Fruit fly (Drosophila melanogaster): ENCODE results near the gene ATPsynCF6.
A peak's percentile ranks its signal among the peaks of the same experiment; 100 is the strongest.

The ATPsynCF6 gene

dm6 chr3R:23347432-23348305, 8.2 kb downstream of the ATPsynCF6 start, which contains the start of gene PolE1 (continued):
- no peak for TF ChIP-seq pros (GFP tag; optimal IDR thresholded peaks at IDR 0.05)
- peak; percentile 42 for TF ChIP-seq CG4617 (GFP tag; optimal IDR thresholded peaks at IDR 0.05; ENCODE audit: borderline replicate concordance)
- no peak for TF ChIP-seq esg (GFP tag; conservative IDR thresholded peaks at IDR 0.05)
- TF ChIP-seq fd3F (GFP tag; optimal IDR thresholded peaks at IDR 0.05): no peak
- 0 out of 4 replicates have a peak, but pooled peaks have one; percentile 30 for TF ChIP-seq chinmo (GFP tag; IDR thresholded peaks at IDR 0.05; ENCODE audit: partially characterized antibody)
- no peak for TF ChIP-seq CG14965 (GFP tag; optimal IDR thresholded peaks at IDR 0.05; ENCODE audit: borderline replicate concordance)
- no peak for TF ChIP-seq Atf6 (GFP tag; IDR thresholded peaks at IDR 0.05)
- no peak for TF ChIP-seq B-H1 (GFP tag; IDR thresholded peaks at IDR 0.05)
- TF ChIP-seq CG16815 (GFP tag; optimal IDR thresholded peaks at IDR 0.05): no peak
- peak; percentile 45 for TF ChIP-seq Sin3A (optimal IDR thresholded peaks at IDR 0.05)
- no peak for TF ChIP-seq exex (tag; optimal IDR thresholded peaks at IDR 0.05)
- TF ChIP-seq CG18262 (tag; optimal IDR thresholded peaks at IDR 0.05): no peak
- no peak for TF ChIP-seq NK7.1 (GFP tag; optimal IDR thresholded peaks at IDR 0.05)
- TF ChIP-seq fd102C (GFP tag; optimal IDR thresholded peaks at IDR 0.05): no peak
- no peak for TF ChIP-seq tll (GFP tag; optimal IDR thresholded peaks at IDR 0.05)
- TF ChIP-seq CG3726 (GFP tag; IDR thresholded peaks at IDR 0.05): no peak
- no peak for TF ChIP-seq unc-4 (GFP tag; IDR thresholded peaks at IDR 0.05; ENCODE audit: partially characterized antibody)
- TF ChIP-seq Atf-2 (GFP tag; optimal IDR thresholded peaks at IDR 0.05): no peak
- TF ChIP-seq pfk (GFP tag; optimal IDR thresholded peaks at IDR 0.05): no peak
- TF ChIP-seq CG15269 (tag; optimal IDR thresholded peaks at IDR 0.05): no peak
- TF ChIP-seq CG17568 (GFP tag; optimal IDR thresholded peaks at IDR 0.05): no peak
- no peak for TF ChIP-seq HLH54F (GFP tag; optimal IDR thresholded peaks at IDR 0.05)
- TF ChIP-seq cas (GFP tag; IDR thresholded peaks at IDR 0.05): no peak
- no peak for TF ChIP-seq sqz (GFP tag; optimal IDR thresholded peaks at IDR 0.05)
- TF ChIP-seq D19B (GFP tag; optimal IDR thresholded peaks at IDR 0.05): no peak
- TF ChIP-seq NFAT (GFP tag; IDR thresholded peaks at IDR 0.05): no peak
- TF ChIP-seq emc (GFP tag; optimal IDR thresholded peaks at IDR 0.05): no peak
- no peak for TF ChIP-seq Dek (tag; optimal IDR thresholded peaks at IDR 0.05)
- peak; percentile 85 for TF ChIP-seq E2f1 (GFP tag; IDR thresholded peaks at IDR 0.05)
- TF ChIP-seq caup (GFP tag; optimal IDR thresholded peaks at IDR 0.05; ENCODE audit: severe bottlenecking): peak; percentile 15
- peak; percentile 2 for TF ChIP-seq Mad (GFP tag; optimal IDR thresholded peaks at IDR 0.05)
- 0 out of 2 replicates have a peak, but pooled peaks have one; percentile 22 for TF ChIP-seq ttk (GFP tag; IDR thresholded peaks at IDR 0.05)
- no peak for TF ChIP-seq Ada2b (GFP tag; IDR thresholded peaks at IDR 0.05)
- TF ChIP-seq unpg (GFP tag; optimal IDR thresholded peaks at IDR 0.05): no peak
- no peak for TF ChIP-seq CG43689 (GFP tag; IDR thresholded peaks at IDR 0.05)
- no peak for TF ChIP-seq vnd (GFP tag; IDR thresholded peaks at IDR 0.05; ENCODE audit: partially characterized antibody)
- no peak for TF ChIP-seq CG14050 (GFP tag; IDR thresholded peaks at IDR 0.05)
- peak; percentile 32 for TF ChIP-seq B-H2 (GFP tag; optimal IDR thresholded peaks at IDR 0.05)
- peak; percentile 11 for TF ChIP-seq CG11504 (tag; optimal IDR thresholded peaks at IDR 0.05)
- TF ChIP-seq lbe (GFP tag; optimal IDR thresholded peaks at IDR 0.05): peak; percentile 50
- no peak for TF ChIP-seq chm (GFP tag; IDR thresholded peaks at IDR 0.05)
- TF ChIP-seq ash1 (GFP tag; optimal IDR thresholded peaks at IDR 0.05): no peak
- TF ChIP-seq CG1529 (GFP tag; optimal IDR thresholded peaks at IDR 0.05): no peak
- TF ChIP-seq CG12155 (GFP tag; optimal IDR thresholded peaks at IDR 0.05): no peak
- TF ChIP-seq CG9609 (GFP tag; optimal IDR thresholded peaks at IDR 0.05): no peak
- no peak for TF ChIP-seq seq (GFP tag; IDR thresholded peaks at IDR 0.05)
- TF ChIP-seq kni (GFP tag; optimal IDR thresholded peaks at IDR 0.05): peak; percentile 43
- TF ChIP-seq CG6683 (GFP tag; optimal IDR thresholded peaks at IDR 0.05): no peak
- TF ChIP-seq CHES-1-like (GFP tag; optimal IDR thresholded peaks at IDR 0.05): no peak

Measured in whole organism, embryonic.